Worm (Caenorhabditis elegans): ENCODE data around the gene egl-47.

DNA sequence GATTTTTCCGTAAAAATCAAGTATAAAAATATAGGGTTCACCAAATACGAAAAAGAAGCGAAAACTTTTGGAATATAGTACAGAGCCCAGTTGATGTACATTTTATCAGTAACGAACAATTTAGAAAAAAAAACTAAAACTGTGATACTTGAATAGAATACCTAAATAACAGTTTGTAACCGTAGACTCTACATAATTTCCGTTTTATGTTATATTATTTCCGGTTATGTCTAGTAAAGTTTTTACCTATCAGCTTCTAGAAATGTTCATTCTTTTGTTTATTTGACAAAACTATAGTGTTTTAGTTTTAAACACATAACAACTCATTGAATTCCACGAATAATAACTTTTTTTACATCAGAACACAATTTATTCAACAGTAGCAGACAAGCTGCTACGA, 38.1 kb downstream of the egl-47 start, which contains the start of gene srj-33:
- TF ChIP-seq F10B5.3 (tag; optimal IDR thresholded peaks at IDR 0.05), result no peak
- TF ChIP-seq dve-1 (tag; optimal IDR thresholded peaks at IDR 0.05; ENCODE audit: insufficient read depth), result no peak
- TF ChIP-seq nhr-28 (tag; optimal IDR thresholded peaks at IDR 0.05), result no peak
- TF ChIP-seq ceh-82 (tag; optimal IDR thresholded peaks at IDR 0.05), result no peak

All from whole organism, L4 larva.